Fruit fly (Drosophila melanogaster): ENCODE measurements around the gene CG14111.
A peak's percentile ranks its signal among the peaks of the same experiment; 100 is the strongest.

Gene CG14111

dm6 chr3L:13412200-13412885 lies 34.6 kb downstream of the CG14111 start, which contains the start of the genes CG10222 and flr:
Gene CG10222 (minus strand): TSS chr3L:13412453.
Gene flr (plus strand): TSS chr3L:13412843.
- TF ChIP-seq woc (GFP tag; optimal IDR thresholded peaks at IDR 0.05): no peak
- TF ChIP-seq psq (GFP tag; optimal IDR thresholded peaks at IDR 0.05): peak; percentile 25
- TF ChIP-seq sv (GFP tag; optimal IDR thresholded peaks at IDR 0.05): no peak
- no peak for TF ChIP-seq Rel (GFP tag; optimal IDR thresholded peaks at IDR 0.05)
- peak; percentile 78 for TF ChIP-seq Rel (tag; optimal IDR thresholded peaks at IDR 0.05)
- TF ChIP-seq Hnf4 (GFP tag; optimal IDR thresholded peaks at IDR 0.05): no peak
- peak; percentile 11 for TF ChIP-seq OdsH (GFP tag; optimal IDR thresholded peaks at IDR 0.05)
- TF ChIP-seq br (GFP tag; optimal IDR thresholded peaks at IDR 0.05): no peak
- no peak for TF ChIP-seq jim (GFP tag; optimal IDR thresholded peaks at IDR 0.05)
- peak; percentile 25 for TF ChIP-seq ey (GFP tag; optimal IDR thresholded peaks at IDR 0.05)
- no peak for TF ChIP-seq Jra (GFP tag; optimal IDR thresholded peaks at IDR 0.05)
- no peak for TF ChIP-seq Sp1 (GFP tag; optimal IDR thresholded peaks at IDR 0.05)
- TF ChIP-seq Vsx2 (GFP tag; optimal IDR thresholded peaks at IDR 0.05; ENCODE audit: partially characterized antibody): no peak
- peak; percentile 31 for TF ChIP-seq HLH106 (tag; optimal IDR thresholded peaks at IDR 0.05)
- TF ChIP-seq foxo (GFP tag; optimal IDR thresholded peaks at IDR 0.05): no peak
- peak; percentile 41 for TF ChIP-seq rgr (GFP tag; optimal IDR thresholded peaks at IDR 0.05)
- peak; percentile 23 for TF ChIP-seq h (GFP tag; optimal IDR thresholded peaks at IDR 0.05)
- TF ChIP-seq fru (GFP tag; optimal IDR thresholded peaks at IDR 0.05): peak; percentile 4

- TF ChIP-seq Rel (GFP tag; optimal IDR thresholded peaks at IDR 0.05): no peak
- TF ChIP-seq Rel (tag; optimal IDR thresholded peaks at IDR 0.05): no peak
- TF ChIP-seq foxo (GFP tag; optimal IDR thresholded peaks at IDR 0.05): no peak
- no peak for TF ChIP-seq rgr (GFP tag; optimal IDR thresholded peaks at IDR 0.05)
- TF ChIP-seq Sp1 (GFP tag; optimal IDR thresholded peaks at IDR 0.05): no peak
- TF ChIP-seq Hr78 (GFP tag; optimal IDR thresholded peaks at IDR 0.05): no peak
- no peak for TF ChIP-seq psq (GFP tag; optimal IDR thresholded peaks at IDR 0.05)
- no peak for TF ChIP-seq Hnf4 (GFP tag; optimal IDR thresholded peaks at IDR 0.05)
- no peak for TF ChIP-seq Jra (GFP tag; optimal IDR thresholded peaks at IDR 0.05)
- no peak for TF ChIP-seq pan (optimal IDR thresholded peaks at IDR 0.05)
- no peak for TF ChIP-seq Abd-B (GFP tag; optimal IDR thresholded peaks at IDR 0.05)
- no peak for TF ChIP-seq CG32264 (GFP tag; optimal IDR thresholded peaks at IDR 0.05)
- no peak for TF ChIP-seq tai (GFP tag; optimal IDR thresholded peaks at IDR 0.05)
- TF ChIP-seq Hr83 (GFP tag; optimal IDR thresholded peaks at IDR 0.05; ENCODE audit: poor library complexity, severe bottlenecking): no peak
- TF ChIP-seq Dif (GFP tag; optimal IDR thresholded peaks at IDR 0.05; ENCODE audit: partially characterized antibody): no peak
- TF ChIP-seq jim (GFP tag; optimal IDR thresholded peaks at IDR 0.05): no peak
Observed at dm6 chr3L:13412886-13413224, 35.1 kb downstream of the CG14111 start.

dm6 chr3L:13420212-13420611 lies 42.5 kb downstream of the CG14111 start:
- TF ChIP-seq GATAd (GFP tag; optimal IDR thresholded peaks at IDR 0.05) (no peak), Rel (GFP tag; optimal IDR thresholded peaks at IDR 0.05) (no peak), Rel (tag; optimal IDR thresholded peaks at IDR 0.05) (no peak), jim (GFP tag; optimal IDR thresholded peaks at IDR 0.05) (no peak), ey (GFP tag; optimal IDR thresholded peaks at IDR 0.05) (no peak), dl (GFP tag; optimal IDR thresholded peaks at IDR 0.05; ENCODE audit: insufficient read depth in 1 of 2, partially characterized antibody in 2 of 2) (no peak), br (GFP tag; optimal IDR thresholded peaks at IDR 0.05) (no peak), woc (GFP tag; optimal IDR thresholded peaks at IDR 0.05) (no peak), sv (GFP tag; optimal IDR thresholded peaks at IDR 0.05) (no peak), Sp1 (GFP tag; optimal IDR thresholded peaks at IDR 0.05) (no peak), Hr78 (GFP tag; optimal IDR thresholded peaks at IDR 0.05) (no peak), Vsx2 (GFP tag; optimal IDR thresholded peaks at IDR 0.05; ENCODE audit: partially characterized antibody) (no peak), Dfd (GFP tag; optimal IDR thresholded peaks at IDR 0.05) (no peak), CrebA (GFP tag; optimal IDR thresholded peaks at IDR 0.05; ENCODE audit: borderline replicate concordance) (no peak), dmrt93B (GFP tag; optimal IDR thresholded peaks at IDR 0.05) (no peak), Hr83 (GFP tag; optimal IDR thresholded peaks at IDR 0.05; ENCODE audit: poor library complexity, severe bottlenecking) (no peak), tai (GFP tag; optimal IDR thresholded peaks at IDR 0.05) (no peak), CG9705 (GFP tag; optimal IDR thresholded peaks at IDR 0.05) (no peak), sage (GFP tag; optimal IDR thresholded peaks at IDR 0.05) (no peak), fru (GFP tag; optimal IDR thresholded peaks at IDR 0.05) (no peak), foxo (GFP tag; optimal IDR thresholded peaks at IDR 0.05) (no peak)
